Worm (Caenorhabditis elegans) whole organism, L2 larva: ENCODE results near the gene K09D9.14.

Source experiments
- C34F6.9 ChIP-seq: fragments of 150-350 bp; optimal IDR thresholded peaks from 2 replicates; lab custom pipeline; 2014; ENCODE audit warnings: missing biosample characterization, missing genetic modification characterization
- F13H6.1 ChIP-seq: sonication (generic microtip); optimal IDR thresholded peaks from 2 replicates; lab custom pipeline; 2016; ENCODE audit warnings: missing genetic modification characterization, missing compliant biosample characterization
- R02D3.7 ChIP-seq: fragments of 150-350 bp; optimal IDR thresholded peaks from 2 replicates; lab custom pipeline; 2014; ENCODE audit warnings: missing biosample characterization, missing genetic modification characterization
- Y55F3AM.14 ChIP-seq: fragments of 200-800 bp; sonication (Bioruptor generic); optimal IDR thresholded peaks from 2 replicates; lab custom pipeline; 2018; ENCODE audit warnings: mild to moderate bottlenecking, missing genetic modification characterization, missing compliant biosample characterization
- alr-1 ChIP-seq: fragments of 150-350 bp; optimal IDR thresholded peaks from 2 replicates; lab custom pipeline; 2014; ENCODE audit warnings: missing biosample characterization, missing genetic modification characterization
- aly-2 ChIP-seq: fragments of 150-350 bp; optimal IDR thresholded peaks from 2 replicates; lab custom pipeline; 2014; ENCODE audit warnings: missing biosample characterization, missing genetic modification characterization
- ama-1 ChIP-seq: fragments of 150-350 bp; optimal IDR thresholded peaks from 2 replicates; lab custom pipeline; 2018; ENCODE audit warnings: inconsistent platforms
- blmp-1 ChIP-seq: sonication (generic microtip); optimal IDR thresholded peaks from 2 replicates; lab custom pipeline; 2017; ENCODE audit warnings: missing genetic modification characterization, mild to moderate bottlenecking, missing compliant biosample characterization, antibody characterized with exemption, moderate library complexity; ENCODE audit not compliant: insufficient read depth
- crh-2 ChIP-seq: sonication (generic microtip); optimal IDR thresholded peaks from 2 replicates; lab custom pipeline; 2017; ENCODE audit warnings: missing biosample characterization, missing genetic modification characterization
- dmd-4 ChIP-seq: sonication (generic microtip); optimal IDR thresholded peaks from 2 replicates; lab custom pipeline; 2017; ENCODE audit warnings: missing biosample characterization, missing genetic modification characterization
- egl-27 ChIP-seq: sonication (generic microtip); optimal IDR thresholded peaks from 3 replicates; lab custom pipeline; 2017; ENCODE audit warnings: missing biosample characterization, missing genetic modification reagents, missing genetic modification characterization
- elt-3 ChIP-seq: sonication (generic microtip); optimal IDR thresholded peaks from 2 replicates; lab custom pipeline; 2017; ENCODE audit warnings: missing biosample characterization, missing genetic modification characterization
- gmeb-1 ChIP-seq: fragments of 150-350 bp; optimal IDR thresholded peaks from 2 replicates; lab custom pipeline; 2014; ENCODE audit warnings: missing biosample characterization, missing genetic modification characterization
- lin-13 ChIP-seq: fragments of 150-350 bp; optimal IDR thresholded peaks from 2 replicates; lab custom pipeline; 2014; ENCODE audit warnings: missing biosample characterization, missing genetic modification reagents, missing genetic modification characterization
- lsy-2 ChIP-seq, 2 experiments: fragments of 150-350 bp in 1 of 2; sonication (generic microtip) in 1 of 2; optimal IDR thresholded peaks; 2 replicates each; lab custom pipeline; 2014 to 2017; ENCODE audit warnings: missing biosample characterization in 2 of 2, missing genetic modification characterization in 2 of 2
- mab-5 ChIP-seq: fragments of 150-350 bp; optimal IDR thresholded peaks from 2 replicates; lab custom pipeline; 2014; ENCODE audit warnings: missing biosample characterization, missing genetic modification characterization
- mbf-1 ChIP-seq: sonication (generic microtip); optimal IDR thresholded peaks from 2 replicates; lab custom pipeline; 2017; ENCODE audit warnings: missing biosample characterization, missing genetic modification characterization
- mdl-1 ChIP-seq, 2 experiments: fragments of 150-350 bp in 1 of 2; sonication (generic microtip) in 1 of 2; optimal IDR thresholded peaks; 2 replicates each; lab custom pipeline; 2017; ENCODE audit warnings: missing biosample characterization in 2 of 2, missing genetic modification characterization in 2 of 2
- nhr-10 ChIP-seq: sonication (generic microtip); optimal IDR thresholded peaks from 2 replicates; lab custom pipeline; 2017; ENCODE audit warnings: missing biosample characterization, missing genetic modification characterization
- nhr-11 ChIP-seq: fragments of 150-350 bp; optimal IDR thresholded peaks from 2 replicates; lab custom pipeline; 2014; ENCODE audit warnings: missing biosample characterization, missing genetic modification characterization
- nhr-12 ChIP-seq: fragments of 150-350 bp; optimal IDR thresholded peaks from 2 replicates; lab custom pipeline; 2014; ENCODE audit warnings: missing biosample characterization, missing genetic modification characterization
- nhr-129 ChIP-seq: fragments of 150-350 bp; optimal IDR thresholded peaks from 2 replicates; lab custom pipeline; 2014; ENCODE audit warnings: missing biosample characterization, missing genetic modification characterization
- nhr-21 ChIP-seq: fragments of 150-350 bp; optimal IDR thresholded peaks from 2 replicates; lab custom pipeline; 2014; ENCODE audit warnings: missing biosample characterization, missing genetic modification characterization
- nhr-23 ChIP-seq: fragments of 150-350 bp; optimal IDR thresholded peaks from 2 replicates; lab custom pipeline; 2014; ENCODE audit warnings: missing biosample characterization, missing genetic modification reagents, missing genetic modification characterization
- nhr-237 ChIP-seq: fragments of 150-350 bp; optimal IDR thresholded peaks from 2 replicates; lab custom pipeline; 2014; ENCODE audit warnings: missing biosample characterization, missing genetic modification characterization
- nhr-77 ChIP-seq: fragments of 150-350 bp; optimal IDR thresholded peaks from 2 replicates; lab custom pipeline; 2014; ENCODE audit warnings: missing biosample characterization, missing genetic modification characterization
- peb-1 ChIP-seq: fragments of 150-350 bp; optimal IDR thresholded peaks from 2 replicates; lab custom pipeline; 2014; ENCODE audit warnings: missing biosample characterization, missing genetic modification characterization
- sem-4 ChIP-seq: fragments of 150-350 bp; optimal IDR thresholded peaks from 2 replicates; lab custom pipeline; 2014; ENCODE audit warnings: missing biosample characterization, missing genetic modification reagents, missing genetic modification characterization
- skn-1 ChIP-seq: sonication (generic microtip); optimal IDR thresholded peaks from 2 replicates; lab custom pipeline; 2017; ENCODE audit warnings: missing biosample characterization, missing genetic modification characterization
- sma-3 ChIP-seq: sonication (generic microtip); optimal IDR thresholded peaks from 2 replicates; lab custom pipeline; 2016; ENCODE audit warnings: missing genetic modification reagents, missing genetic modification characterization, missing compliant biosample characterization
- sma-9 ChIP-seq, 2 experiments: fragments of 150-350 bp in 1 of 2; sonication (generic microtip) in 1 of 2; optimal IDR thresholded peaks; 2 replicates each; lab custom pipeline; 2014 to 2016; ENCODE audit warnings: missing genetic modification characterization in 2 of 2, mild to moderate bottlenecking in 1 of 2, missing biosample characterization in 1 of 2, missing compliant biosample characterization in 1 of 2, missing genetic modification reagents in 1 of 2, moderate library complexity in 1 of 2
- unc-39 ChIP-seq: fragments of 150-350 bp; optimal IDR thresholded peaks from 2 replicates; lab custom pipeline; 2014; ENCODE audit warnings: missing biosample characterization, missing genetic modification characterization
- unc-55 ChIP-seq: fragments of 150-350 bp; sonication (generic microtip); optimal IDR thresholded peaks from 3 replicates; lab custom pipeline; 2014; ENCODE audit warnings: missing biosample characterization, missing genetic modification reagents, missing genetic modification characterization
- zag-1 ChIP-seq: fragments of 150-350 bp; optimal IDR thresholded peaks from 2 replicates; lab custom pipeline; 2014; ENCODE audit warnings: missing biosample characterization, missing genetic modification characterization
- ztf-11 ChIP-seq: sonication (generic microtip); optimal IDR thresholded peaks from 2 replicates; lab custom pipeline; 2017; ENCODE audit warnings: missing biosample characterization, missing genetic modification characterization
- ztf-4 ChIP-seq: fragments of 150-350 bp; optimal IDR thresholded peaks from 2 replicates; lab custom pipeline; 2014; ENCODE audit warnings: missing biosample characterization, missing genetic modification characterization

The K09D9.14 gene

ce11 chrV:4018591-4018990 is 3.1 kb downstream of the K09D9.14 start:
- TF ChIP-seq sma-3 (GFP tag; lab: Kevin White, UChicago): no peak
- TF ChIP-seq nhr-21: no peak
- no peak for TF ChIP-seq F13H6.1 (tag; lab: Kevin White, UChicago)
- TF ChIP-seq crh-2 (tag; lab: Kevin White, UChicago): no peak
- no peak for TF ChIP-seq mbf-1 (tag; lab: Kevin White, UChicago)
- no peak for TF ChIP-seq lin-13 (GFP tag; lab: Kevin White, UChicago)

- no peak for TF ChIP-seq mbf-1 (tag; lab: Kevin White, UChicago)
- TF ChIP-seq R02D3.7 (tag; lab: Kevin White, UChicago): no peak
- TF ChIP-seq elt-3 (tag; lab: Kevin White, UChicago): no peak
- TF ChIP-seq mdl-1 (tag; optimal IDR thresholded peaks at IDR 0.05; lab: Kevin White, UChicago): no peak
These were observed 4.9 kb downstream of the K09D9.14 start, which contains the start of gene srw-89 for ce11 chrV:4016780-4017179. TSS of gene srw-89 (plus strand) at chrV:4017080.

- no peak for TF ChIP-seq lsy-2 (tag; optimal IDR thresholded peaks at IDR 0.05; lab: Kevin White, UChicago)
- TF ChIP-seq sem-4 (tag; lab: Kevin White, UChicago): no peak
- TF ChIP-seq nhr-129: no peak
- TF ChIP-seq unc-39 (tag; lab: Kevin White, UChicago): no peak
- no peak for TF ChIP-seq peb-1 (tag; lab: Kevin White, UChicago)
- no peak for TF ChIP-seq sma-3 (GFP tag; lab: Kevin White, UChicago)
- no peak for TF ChIP-seq nhr-23 (tag; lab: Kevin White, UChicago)
- TF ChIP-seq aly-2 (tag; lab: Kevin White, UChicago): no peak
These were observed 11.5 kb downstream of the K09D9.14 start, which contains the start of gene srh-4 for ce11 chrV:4010170-4010569. TSS of gene srh-4 (plus strand) at chrV:4010470.

- TF ChIP-seq alr-1 (tag; lab: Kevin White, UChicago) (no peak), dmd-4 (no peak), ama-1 (lab: Kevin White, UChicago) (no peak), mab-5 (tag; lab: Kevin White, UChicago) (no peak)
These were observed 13.7 kb downstream of the K09D9.14 start, which contains the start of gene srh-7 for ce11 chrV:4007927-4008326. TSS of gene srh-7 (plus strand) at chrV:4008227.

- TF ChIP-seq ztf-11 (tag; lab: Kevin White, UChicago): no peak
- TF ChIP-seq nhr-77 (tag; lab: Kevin White, UChicago): no peak
These were observed 16.5 kb downstream of the K09D9.14 start, which contains the start of gene srh-8 for ce11 chrV:4005219-4005618. TSS of gene srh-8 (plus strand) at chrV:4005519.

ce11 chrV:4004577-4004976 is 17.1 kb downstream of the K09D9.14 start:
- TF ChIP-seq elt-3 (tag; lab: Kevin White, UChicago) (no peak), Y55F3AM.14 (GFP tag; lab: Kevin White, UChicago) (no peak), nhr-129 (no peak), lsy-2 (tag; optimal IDR thresholded peaks at IDR 0.05; lab: Kevin White, UChicago) (no peak), nhr-23 (tag; lab: Kevin White, UChicago) (no peak), nhr-11 (tag; lab: Kevin White, UChicago) (no peak), nhr-237 (tag; lab: Kevin White, UChicago) (no peak)

ce11 chrV:3995838-3996237 is 25.8 kb downstream of the K09D9.14 start, which contains the start of gene srx-62:
TSS of gene srx-62 (minus strand) at chrV:3995938.
- TF ChIP-seq skn-1 (tag; lab: Kevin White, UChicago): no peak
- no peak for TF ChIP-seq sma-9 (GFP tag; optimal IDR thresholded peaks at IDR 0.05; lab: Kevin White, UChicago)
- no peak for TF ChIP-seq sma-9 (tag; optimal IDR thresholded peaks at IDR 0.05; lab: Kevin White, UChicago)
- no peak for TF ChIP-seq ztf-11 (tag; lab: Kevin White, UChicago)
- no peak for TF ChIP-seq nhr-12 (tag; lab: Kevin White, UChicago)
- TF ChIP-seq ama-1 (lab: Kevin White, UChicago): no peak
- TF ChIP-seq zag-1 (tag; lab: Kevin White, UChicago): no peak
- no peak for TF ChIP-seq elt-3 (tag; lab: Kevin White, UChicago)
- TF ChIP-seq gmeb-1 (tag; lab: Kevin White, UChicago): no peak
- no peak for TF ChIP-seq C34F6.9 (tag; lab: Kevin White, UChicago)
- no peak for TF ChIP-seq ztf-4 (tag; lab: Kevin White, UChicago)
- TF ChIP-seq nhr-21: no peak
- no peak for TF ChIP-seq nhr-77 (tag; lab: Kevin White, UChicago)
- no peak for TF ChIP-seq unc-55
- no peak for TF ChIP-seq peb-1 (tag; lab: Kevin White, UChicago)
- no peak for TF ChIP-seq egl-27 (tag; lab: Kevin White, UChicago)
- TF ChIP-seq blmp-1 (tag; lab: Kevin White, UChicago): no peak
- TF ChIP-seq nhr-10 (tag; lab: Kevin White, UChicago): no peak
- TF ChIP-seq mab-5 (tag; lab: Kevin White, UChicago): no peak
- TF ChIP-seq dmd-4: no peak
- TF ChIP-seq nhr-237 (tag; lab: Kevin White, UChicago): no peak
